Fruit fly (Drosophila melanogaster) whole organism, prepupa: ENCODE data around the gene CG32939.

Experiments
- CG11294 ChIP-seq: fragments of 200-800 bp; sonication (Bioruptor generic); IDR thresholded peaks from 2 replicates; pipeline ENCODE4 v1.3.6; 2022; ENCODE audit warnings: missing biosample characterization, missing genetic modification characterization
- CG11902 ChIP-seq: fragments of 200-800 bp; sonication (Bioruptor generic); optimal IDR thresholded peaks from 3 replicates; lab custom pipeline; 2016; ENCODE audit warnings: missing biosample characterization, missing genetic modification characterization
- CG1621 ChIP-seq: fragments of 200-800 bp; sonication (Bioruptor generic); optimal IDR thresholded peaks from 3 replicates; lab custom pipeline; 2018; ENCODE audit warnings: missing biosample characterization, mild to moderate bottlenecking, missing genetic modification characterization
- CG6276 ChIP-seq: fragments of 200-800 bp; sonication (Bioruptor generic); optimal IDR thresholded peaks from 2 replicates; lab custom pipeline; 2017; ENCODE audit warnings: missing biosample characterization, mild to moderate bottlenecking, missing genetic modification characterization
- CG8319 ChIP-seq: fragments of 200-800 bp; sonication (Bioruptor generic); optimal IDR thresholded peaks from 3 replicates; lab custom pipeline; 2016; ENCODE audit warnings: missing biosample characterization, missing genetic modification characterization
- Hr39 ChIP-seq: fragments of 200-800 bp; sonication (Bioruptor generic); optimal IDR thresholded peaks from 2 replicates; lab custom pipeline; 2016; ENCODE audit warnings: missing biosample characterization, missing genetic modification characterization
- Met ChIP-seq: fragments of 200-800 bp; sonication (Bioruptor generic); optimal IDR thresholded peaks from 3 replicates; lab custom pipeline; 2016; ENCODE audit warnings: missing biosample characterization, missing genetic modification characterization
- fd85E ChIP-seq: fragments of 200-800 bp; sonication (Bioruptor generic); optimal IDR thresholded peaks from 3 replicates; lab custom pipeline; 2016; ENCODE audit warnings: missing biosample characterization, missing genetic modification characterization
- lz ChIP-seq: fragments of 200-800 bp; sonication (Bioruptor generic); optimal IDR thresholded peaks from 3 replicates; lab custom pipeline; 2016; ENCODE audit warnings: missing biosample characterization, missing genetic modification characterization

DNA sequence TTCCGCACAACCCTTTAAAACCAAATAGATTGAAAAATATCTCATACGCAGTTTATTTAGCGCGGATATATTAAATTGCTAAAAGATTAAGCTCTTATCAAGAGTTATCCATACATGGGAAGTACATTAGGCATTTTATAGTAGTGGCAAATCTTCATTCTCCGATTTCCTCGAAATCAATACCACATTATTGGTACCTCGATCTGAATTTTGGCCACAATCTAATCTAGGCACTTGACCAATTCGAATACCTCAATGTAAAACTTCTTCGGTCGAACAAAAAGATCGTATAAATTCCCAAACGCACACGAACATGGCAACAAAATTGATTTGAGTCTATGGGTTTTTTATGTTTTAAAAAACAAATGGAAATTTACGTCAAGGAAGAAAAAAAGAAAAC, 48.9 kb upstream of the CG32939 start:
- TF ChIP-seq CG11294 = no peak
- no peak for TF ChIP-seq CG11902 (GFP tag; lab: Kevin White, UChicago)
- no peak for TF ChIP-seq CG8319
- TF ChIP-seq Hr39 (GFP tag; lab: Kevin White, UChicago) = no peak
- no peak for TF ChIP-seq fd85E (GFP tag; lab: Kevin White, UChicago)
- no peak for TF ChIP-seq CG1621 (tag; lab: Kevin White, UChicago)
- no peak for TF ChIP-seq CG6276 (GFP tag; lab: Kevin White, UChicago)
- no peak for TF ChIP-seq lz (GFP tag; lab: Kevin White, UChicago)
- TF ChIP-seq Met (GFP tag; lab: Kevin White, UChicago) = no peak
